Worm (Caenorhabditis elegans) whole organism, late embryonic: ENCODE data around the gene F23B12.4.

Source experiments
- F13H6.1 ChIP-seq: sonication (generic microtip); optimal IDR thresholded peaks from 2 replicates; lab custom pipeline; 2016; ENCODE audit warnings: missing genetic modification characterization, missing compliant biosample characterization
- ceh-14 ChIP-seq: sonication (generic microtip); optimal IDR thresholded peaks from 2 replicates; lab custom pipeline; 2016; ENCODE audit warnings: missing genotype, missing genetic modification characterization, missing compliant biosample characterization
- ceh-30 ChIP-seq: fragments of 150-350 bp; optimal IDR thresholded peaks from 2 replicates; lab custom pipeline; 2014; ENCODE audit warnings: missing biosample characterization, missing genetic modification characterization
- ceh-34 ChIP-seq: sonication (generic microtip); optimal IDR thresholded peaks from 2 replicates; lab custom pipeline; 2016; ENCODE audit warnings: mild to moderate bottlenecking, missing genetic modification characterization, missing compliant biosample characterization
- ceh-9 ChIP-seq: sonication (generic microtip); optimal IDR thresholded peaks from 2 replicates; lab custom pipeline; 2016; ENCODE audit warnings: mild to moderate bottlenecking, missing genetic modification characterization, inconsistent platforms, missing compliant biosample characterization
- gmeb-2 ChIP-seq: sonication (generic microtip); optimal IDR thresholded peaks from 2 replicates; lab custom pipeline; 2016; ENCODE audit warnings: missing genetic modification characterization, inconsistent platforms, missing compliant biosample characterization
- lim-6 ChIP-seq: sonication (generic microtip); optimal IDR thresholded peaks from 2 replicates; lab custom pipeline; 2016; ENCODE audit warnings: missing genetic modification characterization, missing compliant biosample characterization
- madf-2 ChIP-seq: sonication (generic microtip); optimal IDR thresholded peaks from 2 replicates; lab custom pipeline; 2017; ENCODE audit warnings: missing genetic modification characterization, missing compliant biosample characterization
- nhr-11 ChIP-seq: fragments of 150-350 bp; optimal IDR thresholded peaks from 2 replicates; lab custom pipeline; 2014; ENCODE audit warnings: missing biosample characterization, missing genetic modification characterization
- pag-3 ChIP-seq: sonication (generic microtip); optimal IDR thresholded peaks from 2 replicates; lab custom pipeline; 2016; ENCODE audit warnings: missing compliant biosample characterization, missing genetic modification characterization, borderline replicate concordance
- pax-1 ChIP-seq: fragments of 150-350 bp; optimal IDR thresholded peaks from 2 replicates; lab custom pipeline; 2014; ENCODE audit warnings: missing biosample characterization, missing genetic modification characterization
- pqm-1 ChIP-seq: sonication (generic microtip); optimal IDR thresholded peaks from 2 replicates; lab custom pipeline; 2016; ENCODE audit warnings: missing genetic modification characterization, missing compliant biosample characterization
- pros-1 ChIP-seq: fragments of 150-350 bp; optimal IDR thresholded peaks from 2 replicates; lab custom pipeline; 2014; ENCODE audit warnings: missing biosample characterization, missing genetic modification reagents, missing genetic modification characterization
- unc-55 ChIP-seq: sonication (generic microtip); optimal IDR thresholded peaks from 2 replicates; lab custom pipeline; 2017; ENCODE audit warnings: missing biosample characterization, missing genetic modification reagents, missing genetic modification characterization

ce11 chrV:14405647-14406046, 35.3 kb upstream of the F23B12.4 start:
- TF ChIP-seq unc-55 (GFP tag; lab: Kevin White, UChicago) (no peak), ceh-30 (tag; lab: Kevin White, UChicago) (no peak), pax-1 (tag; lab: Kevin White, UChicago) (no peak), madf-2 (tag; lab: Kevin White, UChicago) (no peak), gmeb-2 (tag; lab: Kevin White, UChicago) (no peak), ceh-14 (tag; lab: Kevin White, UChicago) (no peak), ceh-34 (no peak), nhr-11 (no peak), pag-3 (tag; lab: Kevin White, UChicago) (no peak), pros-1 (tag; lab: Kevin White, UChicago) (no peak), pqm-1 (tag; lab: Kevin White, UChicago) (no peak), F13H6.1 (tag; lab: Kevin White, UChicago) (no peak), ceh-9 (tag; lab: Kevin White, UChicago) (no peak), lim-6 (no peak)
